Worm (Caenorhabditis elegans): ENCODE data around the gene klf-2.

klf-2 gene

DNA sequence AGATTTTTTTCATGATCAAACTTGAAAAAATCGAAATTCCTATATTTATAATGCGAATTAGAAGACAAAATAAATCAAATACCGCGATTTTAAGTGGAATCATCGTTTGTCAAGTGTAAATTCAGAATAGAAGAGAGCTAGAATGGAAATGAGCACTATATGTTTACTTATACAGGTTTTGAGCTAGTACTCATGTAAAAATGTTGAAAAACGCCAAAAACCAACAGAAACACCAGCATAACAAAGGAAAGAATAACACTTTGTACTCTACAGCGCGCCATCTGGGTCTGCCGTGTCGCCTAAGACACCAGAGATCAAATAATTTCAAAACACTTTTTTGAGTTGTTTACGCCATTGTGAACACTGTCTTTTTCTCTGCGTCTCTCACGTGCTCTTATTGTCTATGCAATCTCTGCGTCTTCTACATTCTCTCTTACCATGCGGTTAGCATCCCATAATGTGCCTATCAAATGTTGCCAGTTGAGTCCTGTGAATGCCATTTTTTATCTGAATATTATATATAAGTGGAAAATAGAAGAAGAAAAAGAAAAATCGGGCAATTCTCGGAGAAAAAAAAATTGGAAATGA lies 43.4 kb downstream of the klf-2 start, which contains the start of gene ipla-3:
TSS of gene ipla-3 (minus strand) at position 510 of the 588 bp plus-strand sequence.
- TF ChIP-seq lin-15B (tag; optimal IDR thresholded peaks at IDR 0.05) (peak; percentile 12), jun-1 (tag; optimal IDR thresholded peaks at IDR 0.05) (peak; percentile 71), nhr-76 (tag; optimal IDR thresholded peaks at IDR 0.05) (no peak), unc-39 (tag; optimal IDR thresholded peaks at IDR 0.05) (no peak), mml-1 (tag; optimal IDR thresholded peaks at IDR 0.05) (no peak), nhr-237 (tag; optimal IDR thresholded peaks at IDR 0.05) (no peak), sea-2 (GFP tag; optimal IDR thresholded peaks at IDR 0.05) (no peak), pqm-1 (tag; optimal IDR thresholded peaks at IDR 0.05) (peak; percentile 97), egl-5 (tag; optimal IDR thresholded peaks at IDR 0.05) (peak; percentile 96), nfya-1 (tag; optimal IDR thresholded peaks at IDR 0.05; ENCODE audit: insufficient read depth) (peak; percentile 68), fos-1 (tag; optimal IDR thresholded peaks at IDR 0.05) (no peak), zag-1 (tag; optimal IDR thresholded peaks at IDR 0.05) (no peak), mdl-1 (tag; optimal IDR thresholded peaks at IDR 0.05) (peak; percentile 76), lin-39 (tag; optimal IDR thresholded peaks at IDR 0.05) (peak; percentile 38), nhr-43 (tag; optimal IDR thresholded peaks at IDR 0.05; ENCODE audit: poor library complexity, severe bottlenecking) (no peak), egl-27 (tag; optimal IDR thresholded peaks at IDR 0.05) (no peak), ZK546.5 (tag; optimal IDR thresholded peaks at IDR 0.05) (no peak), ceh-82 (tag; optimal IDR thresholded peaks at IDR 0.05) (no peak), nhr-12 (tag; optimal IDR thresholded peaks at IDR 0.05) (no peak), pha-4 (tag; optimal IDR thresholded peaks at IDR 0.05) (peak; percentile 97), elt-3 (tag; optimal IDR thresholded peaks at IDR 0.05) (no peak), nhr-77 (tag; optimal IDR thresholded peaks at IDR 0.05) (no peak), hmg-11 (tag; optimal IDR thresholded peaks at IDR 0.05) (peak; percentile 61), ceh-28 (tag; optimal IDR thresholded peaks at IDR 0.05) (peak; percentile 70), lsy-12 (tag; optimal IDR thresholded peaks at IDR 0.05) (no peak), fkh-2 (tag; optimal IDR thresholded peaks at IDR 0.05) (no peak), aly-2 (tag; optimal IDR thresholded peaks at IDR 0.05) (no peak), ztf-11 (tag; optimal IDR thresholded peaks at IDR 0.05) (no peak), eor-1 (tag; optimal IDR thresholded peaks at IDR 0.05) (no peak), unc-62 (GFP tag; optimal IDR thresholded peaks at IDR 0.05) (no peak), ceh-16 (tag; optimal IDR thresholded peaks at IDR 0.05) (no peak), nhr-11 (tag; optimal IDR thresholded peaks at IDR 0.05) (no peak), nhr-23 (tag; optimal IDR thresholded peaks at IDR 0.05) (peak; percentile 34), snpc-4 (tag; optimal IDR thresholded peaks at IDR 0.05) (peak; percentile 53), elt-2 (tag; optimal IDR thresholded peaks at IDR 0.05) (peak; percentile 89), fkh-10 (GFP tag; optimal IDR thresholded peaks at IDR 0.05) (peak; percentile 47)

DNA sequence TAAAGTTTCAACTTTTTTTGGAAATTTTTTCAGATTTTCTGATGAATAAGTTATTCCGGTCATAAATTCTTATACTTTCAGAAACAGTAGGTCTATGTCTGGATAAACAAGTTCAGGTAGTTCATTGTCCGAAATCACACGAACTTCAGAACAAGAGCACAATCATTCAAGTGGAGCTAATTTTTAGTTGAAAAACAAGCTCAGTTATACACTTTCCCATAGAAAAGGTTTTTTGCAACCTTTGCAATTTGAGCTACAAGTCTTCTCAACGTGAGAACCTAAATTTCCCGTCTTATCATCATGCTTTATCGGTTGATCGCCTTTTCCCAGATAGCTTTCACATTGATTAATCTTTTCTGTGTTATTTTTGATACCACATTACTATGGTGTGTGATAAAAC lies 46.3 kb downstream of the klf-2 start, which contains the start of gene srxa-1:
TSS of gene srxa-1 (plus strand) at position 301 of the 400 bp plus-strand sequence.
- TF ChIP-seq R02D3.7 (tag; optimal IDR thresholded peaks at IDR 0.05) (no peak), jun-1 (tag; optimal IDR thresholded peaks at IDR 0.05) (no peak), nhr-28 (tag; optimal IDR thresholded peaks at IDR 0.05) (no peak), ceh-82 (tag; optimal IDR thresholded peaks at IDR 0.05) (no peak), ceh-9 (tag; optimal IDR thresholded peaks at IDR 0.05) (no peak), elt-1 (tag; optimal IDR thresholded peaks at IDR 0.05) (no peak), nhr-43 (tag; optimal IDR thresholded peaks at IDR 0.05; ENCODE audit: poor library complexity, severe bottlenecking) (no peak), nhr-76 (tag; optimal IDR thresholded peaks at IDR 0.05) (no peak), zag-1 (tag; optimal IDR thresholded peaks at IDR 0.05) (no peak), elt-2 (tag; optimal IDR thresholded peaks at IDR 0.05) (no peak), lsy-12 (tag; optimal IDR thresholded peaks at IDR 0.05) (no peak), ztf-11 (tag; optimal IDR thresholded peaks at IDR 0.05) (no peak)

DNA sequence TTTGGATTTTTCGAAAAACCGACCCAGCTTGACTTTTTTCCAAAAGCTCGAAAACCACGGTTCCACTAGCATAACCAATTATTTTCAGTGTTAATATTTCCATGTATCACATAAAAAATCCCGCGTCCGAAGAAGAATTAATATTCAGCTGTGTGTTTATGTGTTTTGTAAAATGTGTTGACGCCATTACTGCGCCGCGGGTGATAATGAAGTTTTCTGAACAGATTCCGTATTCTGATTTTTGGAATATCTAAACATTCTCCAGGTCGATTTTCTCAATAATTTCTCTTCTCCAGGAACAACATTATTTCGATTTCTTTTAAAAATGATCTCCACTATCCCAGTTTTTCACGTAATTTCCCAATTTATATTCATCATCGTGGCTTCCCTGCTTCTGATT lies 49.2 kb downstream of the klf-2 start, which contains the start of gene srxa-6:
TSS of gene srxa-6 (plus strand) at position 301 of the 400 bp plus-strand sequence.
- TF ChIP-seq ztf-4 (tag; optimal IDR thresholded peaks at IDR 0.05) (no peak), lsy-12 (tag; optimal IDR thresholded peaks at IDR 0.05) (no peak), fkh-2 (tag; optimal IDR thresholded peaks at IDR 0.05) (no peak), nhr-67 (tag; optimal IDR thresholded peaks at IDR 0.05) (no peak), hmg-11 (tag; optimal IDR thresholded peaks at IDR 0.05) (no peak), egl-5 (tag; optimal IDR thresholded peaks at IDR 0.05) (no peak), ZK546.5 (tag; optimal IDR thresholded peaks at IDR 0.05) (no peak), nhr-43 (tag; optimal IDR thresholded peaks at IDR 0.05; ENCODE audit: poor library complexity, severe bottlenecking) (no peak), eor-1 (tag; optimal IDR thresholded peaks at IDR 0.05) (no peak), ceh-9 (tag; optimal IDR thresholded peaks at IDR 0.05) (no peak), R02D3.7 (tag; optimal IDR thresholded peaks at IDR 0.05) (no peak), elt-2 (tag; optimal IDR thresholded peaks at IDR 0.05) (no peak)
